Worm (Caenorhabditis elegans): ENCODE data around the gene srsx-14.

Gene srsx-14

ce11 chrIV:5631628-5632027 lies 4.7 kb upstream of the srsx-14 start, which contains the start of gene ttbk-8.2:
ttbk-8.2 (plus strand) TSS chrIV:5631928.
- TF ChIP-seq lin-26 (GFP tag; IDR thresholded peaks at IDR 0.05), result no peak
- no peak for TF ChIP-seq ztf-18 (tag; optimal IDR thresholded peaks at IDR 0.05)
- TF ChIP-seq mes-4 (tag; optimal IDR thresholded peaks at IDR 0.05), result no peak
- no peak for TF ChIP-seq him-1 (tag; optimal IDR thresholded peaks at IDR 0.05)
- no peak for TF ChIP-seq dpff-1 (tag; optimal IDR thresholded peaks at IDR 0.05)
- TF ChIP-seq snpc-1.1 (tag; optimal IDR thresholded peaks at IDR 0.05; ENCODE audit: insufficient read depth), result no peak
- no peak for TF ChIP-seq nhr-120 (GFP tag; IDR thresholded peaks at IDR 0.05)
- no peak for TF ChIP-seq attf-6 (GFP tag; IDR thresholded peaks at IDR 0.05)
- TF ChIP-seq rcor-1 (GFP tag; IDR thresholded peaks at IDR 0.05), result no peak
- TF ChIP-seq efl-1 (GFP tag; optimal IDR thresholded peaks at IDR 0.05), result no peak
- TF ChIP-seq Y79H2A.3 (GFP tag; conservative IDR thresholded peaks at IDR 0.05), result no peak
- no peak for TF ChIP-seq athp-1 (tag; optimal IDR thresholded peaks at IDR 0.05)
- no peak for TF ChIP-seq snpc-3.4 (tag; optimal IDR thresholded peaks at IDR 0.05)

ce11 chrIV:5630156-5630555 lies 3.2 kb upstream of the srsx-14 start, which contains the start of gene srd-12:
srd-12 (minus strand) TSS chrIV:5630256.
- TF ChIP-seq fkh-3 (tag; optimal IDR thresholded peaks at IDR 0.05) (no peak), madf-10 (tag; optimal IDR thresholded peaks at IDR 0.05) (no peak), madf-6 (GFP tag; IDR thresholded peaks at IDR 0.05) (no peak), ztf-22 (GFP tag; optimal IDR thresholded peaks at IDR 0.05) (no peak), aptf-3 (GFP tag; IDR thresholded peaks at IDR 0.05) (no peak), zfh-2 (GFP tag; conservative IDR thresholded peaks at IDR 0.05) (no peak), F39B2.1 (GFP tag; IDR thresholded peaks at IDR 0.05) (no peak), rec-8 (tag; optimal IDR thresholded peaks at IDR 0.05) (no peak), nhr-80 (tag; optimal IDR thresholded peaks at IDR 0.05) (no peak), die-1 (tag; optimal IDR thresholded peaks at IDR 0.05) (no peak), bed-2 (GFP tag; IDR thresholded peaks at IDR 0.05) (no peak), lsy-27 (tag; optimal IDR thresholded peaks at IDR 0.05; ENCODE audit: borderline replicate concordance, insufficient read depth) (no peak), ceh-91 (GFP tag; IDR thresholded peaks at IDR 0.05) (no peak), pha-4 (tag; optimal IDR thresholded peaks at IDR 0.05) (no peak), Y56A3A.18 (GFP tag; IDR thresholded peaks at IDR 0.05) (no peak), dpff-1 (tag; optimal IDR thresholded peaks at IDR 0.05) (no peak), tbx-9 (tag; optimal IDR thresholded peaks at IDR 0.05; ENCODE audit: borderline replicate concordance) (no peak)

ce11 chrIV:5623718-5624117 lies 3.2 kb downstream of the srsx-14 start, which contains the start of gene srsx-15:
srsx-15 (minus strand) TSS chrIV:5623818.
- TF ChIP-seq F10E7.11 (tag; optimal IDR thresholded peaks at IDR 0.05), result no peak
- no peak for TF ChIP-seq C06A6.2 (GFP tag; conservative IDR thresholded peaks at IDR 0.05)
- TF ChIP-seq Y95B8A.8 (GFP tag; IDR thresholded peaks at IDR 0.05), result no peak
- no peak for TF ChIP-seq zfh-2 (GFP tag; conservative IDR thresholded peaks at IDR 0.05)
- no peak for TF ChIP-seq nfya-1 (tag; optimal IDR thresholded peaks at IDR 0.05; ENCODE audit: borderline replicate concordance, insufficient read depth)
- no peak for TF ChIP-seq unc-62 (GFP tag; optimal IDR thresholded peaks at IDR 0.05)
- TF ChIP-seq ceh-27 (GFP tag; optimal IDR thresholded peaks at IDR 0.05), result no peak
- no peak for TF ChIP-seq repo-1 (tag; optimal IDR thresholded peaks at IDR 0.05)
- no peak for TF ChIP-seq madf-10 (tag; optimal IDR thresholded peaks at IDR 0.05)
- TF ChIP-seq madf-8 (GFP tag; conservative IDR thresholded peaks at IDR 0.05), result no peak
- TF ChIP-seq ceh-40 (GFP tag; IDR thresholded peaks at IDR 0.05), result no peak
- no peak for TF ChIP-seq attf-6 (GFP tag; IDR thresholded peaks at IDR 0.05)
- TF ChIP-seq C17E4.6 (GFP tag; IDR thresholded peaks at IDR 0.05), result no peak
- TF ChIP-seq mcd-1 (GFP tag; IDR thresholded peaks at IDR 0.05), result no peak
- no peak for TF ChIP-seq hrde-1 (tag; optimal IDR thresholded peaks at IDR 0.05; ENCODE audit: borderline replicate concordance)
- TF ChIP-seq unc-130 (GFP tag; optimal IDR thresholded peaks at IDR 0.05), result no peak
